Worm (Caenorhabditis elegans) whole organism, young adult: ENCODE results near the gene F10C1.3.
A peak's percentile ranks its signal among the peaks of the same experiment; 100 is the strongest.

ENCODE experiments used
- D2030.7 ChIP-seq: fragments of 200-800 bp; sonication (Bioruptor generic); IDR thresholded peaks from 2 replicates; pipeline ENCODE4 v1.3.6; 2022; ENCODE audit warnings: missing genetic modification reagents, missing genetic modification characterization, missing compliant biosample characterization
- F55B11.4 ChIP-seq: sonication (generic microtip); optimal IDR thresholded peaks from 2 replicates; lab custom pipeline; 2016; ENCODE audit warnings: missing compliant biosample characterization, missing genetic modification characterization, borderline replicate concordance; ENCODE audit not compliant: insufficient read depth
- K11D2.4 ChIP-seq: fragments of 200-800 bp; sonication (Bioruptor generic); IDR thresholded peaks from 2 replicates; pipeline ENCODE4 v1.3.6; 2022; ENCODE audit warnings: missing genetic modification reagents, missing genetic modification characterization, missing compliant biosample characterization
- K12H6.12 ChIP-seq: fragments of 200-800 bp; sonication (Bioruptor generic); optimal IDR thresholded peaks from 2 replicates; lab custom pipeline; 2018; ENCODE audit warnings: mild to moderate bottlenecking, missing genetic modification characterization, missing compliant biosample characterization
- Y67H2A.10 ChIP-seq: fragments of 200-800 bp; sonication (Bioruptor generic); conservative IDR thresholded peaks from 2 replicates; pipeline ENCODE4 v1.3.6; 2022; ENCODE audit warnings: missing genetic modification reagents, missing genetic modification characterization, missing compliant biosample characterization
- ZK185.1 ChIP-seq: sonication (generic microtip); optimal IDR thresholded peaks from 2 replicates; lab custom pipeline; 2016; ENCODE audit warnings: mild to moderate bottlenecking, missing genetic modification characterization, missing compliant biosample characterization; ENCODE audit not compliant: poor library complexity, severe bottlenecking
- akir-1 ChIP-seq: fragments of 200-800 bp; sonication (Bioruptor generic); optimal IDR thresholded peaks from 2 replicates; lab custom pipeline; 2018; ENCODE audit warnings: mild to moderate bottlenecking, missing genetic modification characterization, moderate library complexity, missing compliant biosample characterization
- aptf-3 ChIP-seq: fragments of 200-800 bp; sonication (Bioruptor generic); IDR thresholded peaks from 2 replicates; pipeline ENCODE4 v1.3.6; 2022; ENCODE audit warnings: missing genetic modification characterization, missing compliant biosample characterization
- atf-7 ChIP-seq: sonication (generic microtip); optimal IDR thresholded peaks from 2 replicates; lab custom pipeline; 2017; ENCODE audit warnings: mild to moderate bottlenecking, missing genetic modification characterization, missing compliant biosample characterization
- athp-1 ChIP-seq: sonication (generic microtip); optimal IDR thresholded peaks from 2 replicates; lab custom pipeline; 2017; ENCODE audit warnings: mild to moderate bottlenecking, missing genetic modification characterization, missing compliant biosample characterization
- attf-5 ChIP-seq: fragments of 200-800 bp; sonication (Bioruptor generic); optimal IDR thresholded peaks from 2 replicates; lab custom pipeline; 2018; ENCODE audit warnings: mild to moderate bottlenecking, missing genetic modification characterization, missing compliant biosample characterization
- bed-2 ChIP-seq: fragments of 200-800 bp; sonication (Bioruptor generic); IDR thresholded peaks from 2 replicates; pipeline ENCODE4 v1.3.6; 2022; ENCODE audit warnings: missing genetic modification reagents, missing genetic modification characterization, missing compliant biosample characterization
- cebp-1 ChIP-seq, 2 experiments: fragments of 200-800 bp in 1 of 2; sonication (Bioruptor generic) in 1 of 2; sonication (generic microtip) in 1 of 2; IDR thresholded peaks in 1 of 2; optimal IDR thresholded peaks in 1 of 2; 2 replicates each; pipeline versions ENCODE4 v1.3.6 to Lab custom; 2017 to 2022; ENCODE audit warnings: missing compliant biosample characterization in 2 of 2, missing genetic modification characterization in 2 of 2, mild to moderate bottlenecking in 1 of 2, missing genetic modification reagents in 1 of 2, moderate library complexity in 1 of 2
- ceh-100 ChIP-seq: fragments of 200-800 bp; sonication (Bioruptor generic); IDR thresholded peaks from 2 replicates; pipeline ENCODE4 v1.3.6; 2022; ENCODE audit warnings: missing genetic modification reagents, missing genetic modification characterization, missing compliant biosample characterization
- ceh-27 ChIP-seq: fragments of 200-800 bp; sonication (Bioruptor generic); optimal IDR thresholded peaks from 2 replicates; lab custom pipeline; 2018; ENCODE audit warnings: mild to moderate bottlenecking, missing genetic modification characterization, moderate library complexity, missing compliant biosample characterization
- ceh-58 ChIP-seq: fragments of 200-800 bp; sonication (Bioruptor generic); IDR thresholded peaks from 2 replicates; pipeline ENCODE4 v1.3.6; 2022; ENCODE audit warnings: missing genetic modification characterization, missing compliant biosample characterization
- ceh-91 ChIP-seq: fragments of 200-800 bp; sonication (Bioruptor generic); IDR thresholded peaks from 2 replicates; pipeline ENCODE4 v1.3.6; 2022; ENCODE audit warnings: missing genetic modification reagents, missing genetic modification characterization, missing compliant biosample characterization
- efl-1 ChIP-seq: fragments of 150-350 bp; optimal IDR thresholded peaks from 2 replicates; lab custom pipeline; 2014; ENCODE audit warnings: missing biosample characterization, missing genetic modification reagents, missing genetic modification characterization
- egrh-3 ChIP-seq: fragments of 200-800 bp; sonication (Bioruptor generic); IDR thresholded peaks from 2 replicates; pipeline ENCODE4 v1.3.6; 2022; ENCODE audit warnings: missing genetic modification reagents, missing genetic modification characterization, missing compliant biosample characterization
- ekl-4 ChIP-seq: fragments of 200-800 bp; sonication (Bioruptor generic); IDR thresholded peaks from 2 replicates; pipeline ENCODE4 v1.3.6; 2022; ENCODE audit warnings: missing genetic modification reagents, missing genetic modification characterization, missing compliant biosample characterization
- hlh-26 ChIP-seq: fragments of 200-800 bp; sonication (Bioruptor generic); conservative IDR thresholded peaks from 2 replicates; pipeline ENCODE4 v1.3.6; 2022; ENCODE audit warnings: missing genetic modification reagents, missing genetic modification characterization, missing compliant biosample characterization
- hmg-1.2 ChIP-seq: fragments of 200-800 bp; sonication (Bioruptor generic); IDR thresholded peaks from 2 replicates; pipeline ENCODE4 v1.3.6; 2022; ENCODE audit warnings: missing genetic modification reagents, missing genetic modification characterization, missing compliant biosample characterization
- hmg-20 ChIP-seq: fragments of 200-800 bp; sonication (Bioruptor generic); IDR thresholded peaks from 2 replicates; pipeline ENCODE4 v1.3.6; 2022; ENCODE audit warnings: missing genetic modification reagents, missing genetic modification characterization, missing compliant biosample characterization
- lag-1 ChIP-seq: fragments of 200-800 bp; sonication (Bioruptor generic); IDR thresholded peaks from 2 replicates; pipeline ENCODE4 v1.3.6; 2022; ENCODE audit warnings: missing genetic modification reagents, missing genetic modification characterization, missing compliant biosample characterization
- let-607 ChIP-seq, 2 experiments: fragments of 200-800 bp in 1 of 2; sonication (Bioruptor generic) in 1 of 2; sonication (generic microtip) in 1 of 2; optimal IDR thresholded peaks; 2 replicates each; lab custom pipeline; 2016 to 2018; ENCODE audit warnings: mild to moderate bottlenecking in 2 of 2, missing compliant biosample characterization in 2 of 2, missing genetic modification characterization in 2 of 2, moderate library complexity in 2 of 2, missing genotype in 1 of 2
- lin-35 ChIP-seq, 3 experiments: fragments of 150-350 bp in 2 of 3; sonication (generic microtip) in 1 of 3; optimal IDR thresholded peaks; 2 replicates each; lab custom pipeline; 2014 to 2018; ENCODE audit warnings: missing biosample characterization in 3 of 3, missing genetic modification characterization in 3 of 3, missing genetic modification reagents in 3 of 3
- lsy-27 ChIP-seq: sonication (generic microtip); optimal IDR thresholded peaks from 2 replicates; lab custom pipeline; 2017; ENCODE audit warnings: missing genetic modification characterization, mild to moderate bottlenecking, missing compliant biosample characterization, antibody characterized with exemption, missing genotype, borderline replicate concordance; ENCODE audit not compliant: insufficient read depth
- madf-10 ChIP-seq: sonication (generic microtip); optimal IDR thresholded peaks from 2 replicates; lab custom pipeline; 2016; ENCODE audit warnings: mild to moderate bottlenecking, missing genetic modification characterization, missing compliant biosample characterization
- madf-3 ChIP-seq: fragments of 200-800 bp; sonication (Bioruptor generic); IDR thresholded peaks from 2 replicates; pipeline ENCODE4 v1.3.6; 2022; ENCODE audit warnings: missing genetic modification reagents, missing genetic modification characterization, missing compliant biosample characterization
- madf-6 ChIP-seq: fragments of 200-800 bp; sonication (Bioruptor generic); IDR thresholded peaks from 2 replicates; pipeline ENCODE4 v1.3.6; 2022; ENCODE audit warnings: missing genetic modification reagents, missing genetic modification characterization, missing compliant biosample characterization
- nfya-2 ChIP-seq: fragments of 200-800 bp; sonication (Bioruptor generic); IDR thresholded peaks from 2 replicates; pipeline ENCODE4 v1.3.6; 2022; ENCODE audit warnings: missing genetic modification reagents, missing genetic modification characterization, missing compliant biosample characterization
- nfyb-1 ChIP-seq: fragments of 200-800 bp; sonication (Bioruptor generic); IDR thresholded peaks from 2 replicates; pipeline ENCODE4 v1.3.6; 2022; ENCODE audit warnings: missing genetic modification reagents, missing genetic modification characterization, missing compliant biosample characterization
- nhr-80 ChIP-seq: sonication (generic microtip); optimal IDR thresholded peaks from 2 replicates; lab custom pipeline; 2016; ENCODE audit warnings: missing genetic modification characterization, missing compliant biosample characterization
- pbrm-1 ChIP-seq: fragments of 200-800 bp; sonication (Bioruptor generic); IDR thresholded peaks from 2 replicates; pipeline ENCODE4 v1.3.6; 2022; ENCODE audit warnings: missing genetic modification reagents, missing genetic modification characterization, missing compliant biosample characterization
- pha-4 ChIP-seq: fragments of 150-350 bp; sonication (generic microtip); optimal IDR thresholded peaks from 2 replicates; lab custom pipeline; 2014; ENCODE audit warnings: missing biosample characterization, missing genetic modification reagents, missing genetic modification characterization
- sea-2 ChIP-seq: fragments of 200-800 bp; sonication (Bioruptor generic); IDR thresholded peaks from 2 replicates; pipeline ENCODE4 v1.3.6; 2022; ENCODE audit warnings: missing genetic modification characterization, missing compliant biosample characterization
- snpc-1.3 ChIP-seq: sonication (generic microtip); optimal IDR thresholded peaks from 2 replicates; lab custom pipeline; 2017; ENCODE audit warnings: missing genetic modification characterization, mild to moderate bottlenecking, missing compliant biosample characterization, antibody characterized with exemption, moderate library complexity, missing genotype, missing genetic modification reagents; ENCODE audit not compliant: insufficient read depth
- ztf-3 ChIP-seq: fragments of 200-800 bp; sonication (Bioruptor generic); optimal IDR thresholded peaks from 2 replicates; lab custom pipeline; 2018; ENCODE audit warnings: mild to moderate bottlenecking, missing genetic modification characterization, missing compliant biosample characterization

F10C1.3 gene

DNA sequence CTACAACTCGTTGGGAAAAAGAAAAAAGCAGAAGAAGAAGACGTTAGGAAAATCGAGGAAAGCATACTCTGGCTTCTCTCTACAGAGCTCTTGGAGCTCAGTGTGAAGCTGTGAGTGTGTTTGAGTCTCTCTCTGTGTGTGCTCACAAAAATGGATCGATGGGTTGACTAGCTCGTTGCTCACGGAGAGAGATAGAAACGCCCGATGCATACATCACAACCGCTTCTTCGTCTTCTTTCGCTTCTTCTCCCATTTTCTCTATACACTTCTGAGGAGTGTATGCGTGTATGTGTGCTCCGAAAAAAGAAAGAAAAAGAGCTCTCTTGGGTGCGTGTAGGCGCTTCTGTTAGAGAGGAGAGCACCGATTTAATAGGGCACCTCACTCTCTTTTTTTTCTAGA, 32.5 kb downstream of the F10C1.3 start (continued):
- no peak for TF ChIP-seq let-607 (tag; optimal IDR thresholded peaks at IDR 0.05; lab: Kevin White, UChicago)
- TF ChIP-seq pha-4: no peak
- TF ChIP-seq K12H6.12 (tag; lab: Kevin White, UChicago): peak; percentile 60
- no peak for TF ChIP-seq nfya-2 (GFP tag; lab: Robert Waterston, UW)
- TF ChIP-seq akir-1 (GFP tag; lab: Kevin White, UChicago): no peak

DNA sequence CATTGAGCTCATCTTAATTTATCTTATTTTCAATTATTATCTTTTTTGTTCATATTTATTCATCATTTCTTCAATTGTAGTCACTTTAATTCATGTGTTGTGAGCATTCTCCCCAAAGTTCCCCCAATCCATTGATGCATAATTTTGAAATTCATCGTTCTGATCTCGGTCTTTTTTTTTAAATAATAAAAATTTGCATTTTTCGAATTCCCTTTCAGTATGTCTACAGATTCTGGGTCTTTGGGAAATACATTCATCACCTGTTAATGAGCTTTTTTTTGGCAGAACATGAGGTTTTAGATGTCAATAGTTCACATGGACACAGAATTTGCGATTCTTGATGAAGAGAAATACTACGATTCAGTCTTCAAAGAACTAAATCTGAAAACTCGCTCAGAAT, 37.7 kb downstream of the F10C1.3 start, which contains the start of gene damt-1:
damt-1 (plus strand) TSS at position 301 of the 400 bp plus-strand sequence.
- TF ChIP-seq ZK185.1 (tag; lab: Kevin White, UChicago): no peak
- no peak for TF ChIP-seq bed-2 (GFP tag; lab: Robert Waterston, UW)
- no peak for TF ChIP-seq Y67H2A.10
- TF ChIP-seq aptf-3 (GFP tag; lab: Robert Waterston, UW): no peak

DNA sequence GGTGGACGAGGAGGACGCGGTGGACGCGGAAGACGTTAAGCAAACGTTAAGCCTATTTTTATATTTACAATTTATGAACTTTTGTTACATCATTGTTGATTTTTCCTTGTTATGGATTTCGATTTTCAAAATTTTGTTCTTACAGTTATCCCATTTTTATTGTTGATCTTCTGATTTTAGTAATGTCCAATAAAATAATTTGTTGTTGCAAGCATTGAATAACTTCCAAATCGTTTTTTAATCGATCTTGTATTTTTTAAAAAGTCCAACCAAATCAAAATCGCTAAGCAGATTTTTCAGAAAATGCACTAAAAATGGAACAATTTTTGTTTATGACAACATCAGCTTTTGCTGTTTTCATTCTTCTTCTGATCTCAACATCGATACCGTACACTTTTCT, 39.7 kb downstream of the F10C1.3 start, which contains the start of gene zipt-3:
zipt-3 (plus strand) TSS at position 301 of the 400 bp plus-strand sequence.
- TF ChIP-seq lag-1 (GFP tag; lab: Robert Waterston, UW) (no peak), F55B11.4 (tag; lab: Kevin White, UChicago) (no peak), ztf-3 (no peak), madf-10 (tag; lab: Kevin White, UChicago) (no peak), ceh-91 (GFP tag; lab: Robert Waterston, UW) (no peak), hlh-26 (no peak), ceh-100 (GFP tag; lab: Robert Waterston, UW) (no peak), ceh-58 (GFP tag; lab: Robert Waterston, UW) (no peak), D2030.7 (no peak), atf-7 (tag; lab: Kevin White, UChicago) (no peak), sea-2 (GFP tag; lab: Robert Waterston, UW) (no peak), athp-1 (tag; lab: Kevin White, UChicago) (no peak), cebp-1 (GFP tag; IDR thresholded peaks at IDR 0.05; lab: Robert Waterston, UW) (no peak), cebp-1 (tag; optimal IDR thresholded peaks at IDR 0.05; lab: Kevin White, UChicago) (no peak), pbrm-1 (GFP tag; lab: Robert Waterston, UW) (no peak)

DNA sequence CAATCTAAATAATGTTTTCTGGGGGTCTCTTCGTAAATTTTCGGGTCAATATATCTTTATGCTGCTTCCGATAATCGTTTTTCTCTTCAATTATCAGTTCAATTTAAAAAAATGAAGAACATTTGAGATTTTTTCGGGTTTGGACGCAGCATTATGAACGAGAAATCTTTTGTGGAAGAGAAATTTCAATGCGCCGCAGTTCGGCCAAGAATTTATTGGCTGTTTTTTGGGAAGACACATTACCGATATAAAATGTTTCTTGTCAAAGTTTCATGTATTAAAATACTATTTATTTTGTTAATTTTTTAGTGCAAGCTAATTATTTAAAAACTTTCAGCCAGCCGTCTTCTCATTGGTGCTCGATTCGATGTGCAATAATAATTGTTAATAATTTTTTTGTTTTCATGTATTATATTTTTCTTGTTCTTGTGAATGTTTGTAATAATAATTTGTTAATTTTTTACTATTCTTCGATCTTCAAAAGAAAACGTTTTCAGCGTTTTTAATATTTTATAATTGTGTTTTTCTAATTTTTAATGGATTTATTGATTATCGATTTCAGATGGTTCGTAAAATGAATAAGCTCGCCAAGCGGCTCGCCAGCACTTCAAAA, 41.7 kb downstream of the F10C1.3 start, which contains the start of the genes C18A3.10 and C18A3.3:
C18A3.10 (minus strand) TSS at position 101 of the 613 bp plus-strand sequence.
C18A3.3 (plus strand) TSS at position 563 of the 613 bp plus-strand sequence.
- no peak for TF ChIP-seq K11D2.4 (GFP tag; lab: Robert Waterston, UW)
- TF ChIP-seq egrh-3 (GFP tag; lab: Robert Waterston, UW): no peak
- TF ChIP-seq hmg-20 (GFP tag; lab: Robert Waterston, UW): no peak
- peak; percentile 27 for TF ChIP-seq nhr-80 (tag; lab: Kevin White, UChicago)
- 0 out of 2 replicates have a peak, but pooled peaks have one; percentile 28 for TF ChIP-seq madf-3 (GFP tag; lab: Robert Waterston, UW)

DNA sequence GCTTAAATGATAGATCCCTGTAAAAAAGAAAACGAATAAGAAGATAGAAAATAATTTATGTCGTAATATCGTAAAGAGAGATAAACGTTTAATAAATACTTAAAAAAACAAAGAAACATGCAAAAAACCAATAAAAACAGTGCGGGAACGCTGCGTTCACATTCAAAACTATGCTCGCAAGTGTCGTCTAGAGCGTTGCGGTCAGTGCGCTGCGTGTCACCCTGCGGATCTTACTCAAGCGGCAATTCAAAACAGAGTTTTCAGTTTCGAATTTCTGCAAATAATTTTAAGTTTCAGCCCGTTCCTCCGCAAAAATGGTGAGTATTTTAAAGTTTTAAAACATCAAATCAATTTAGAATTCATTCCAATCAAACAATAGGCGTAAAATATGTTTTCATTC, 42.7 kb downstream of the F10C1.3 start, which contains the start of the genes tiar-1 and lelo-4:
tiar-1 (minus strand) TSS at position 17 of the 400 bp plus-strand sequence.
lelo-4 (plus strand) TSS at position 118 of the 400 bp plus-strand sequence.
- TF ChIP-seq snpc-1.3 (peak; percentile 52), nhr-80 (tag; lab: Kevin White, UChicago) (peak; percentile 27), bed-2 (GFP tag; lab: Robert Waterston, UW) (no peak), efl-1 (peak; percentile 72), attf-5 (peak; percentile 64), cebp-1 (GFP tag; IDR thresholded peaks at IDR 0.05; lab: Robert Waterston, UW) (no peak), cebp-1 (tag; optimal IDR thresholded peaks at IDR 0.05; lab: Kevin White, UChicago) (peak; percentile 42), ceh-100 (GFP tag; lab: Robert Waterston, UW) (peak; percentile 44; the same call in 1 of the 2 replicates), D2030.7 (peak; percentile 19; the same call in 1 of the 2 replicates), hmg-1.2 (GFP tag; lab: Robert Waterston, UW) (peak; percentile 43; the same call in 1 of the 2 replicates), madf-3 (GFP tag; lab: Robert Waterston, UW) (peak; percentile 99), ekl-4 (GFP tag; lab: Robert Waterston, UW) (0 out of 2 replicates have a peak, but pooled peaks have one; percentile 31), lin-35 (GFP tag; optimal IDR thresholded peaks at IDR 0.05; lab: Kevin White, UChicago) (peak in 1 of 3 experiments; percentile 62), lsy-27 (tag; lab: Kevin White, UChicago) (peak; percentile 48), atf-7 (tag; lab: Kevin White, UChicago) (no peak), ceh-27 (GFP tag; lab: Kevin White, UChicago) (peak; percentile 78), madf-6 (GFP tag; lab: Robert Waterston, UW) (peak; percentile 53; the same call in 1 of the 2 replicates), nfyb-1 (peak; percentile 61; the same call in 1 of the 2 replicates)
